Worm (Caenorhabditis elegans) whole organism, L4 larva: Measurements from ENCODE around the gene F40F11.3.

Experiments used
- Y105C5A.15 ChIP-seq: fragments of 200-800 bp; sonication (Bioruptor generic); IDR thresholded peaks from 2 replicates; pipeline ENCODE4 v1.3.6; 2022; ENCODE audit warnings: missing genetic modification characterization, missing compliant biosample characterization
- attf-4 ChIP-seq: sonication (generic microtip); optimal IDR thresholded peaks from 3 replicates; lab custom pipeline; 2017; ENCODE audit warnings: missing biosample characterization, missing genetic modification characterization
- ceh-82 ChIP-seq: sonication (generic microtip); optimal IDR thresholded peaks from 2 replicates; lab custom pipeline; 2017; ENCODE audit warnings: missing biosample characterization, missing genetic modification characterization
- lir-3 ChIP-seq: sonication (generic microtip); optimal IDR thresholded peaks from 2 replicates; lab custom pipeline; 2016; ENCODE audit warnings: mild to moderate bottlenecking, missing genetic modification characterization, missing compliant biosample characterization
- mdl-1 ChIP-seq, 2 experiments: fragments of 150-350 bp in 1 of 2; sonication (generic microtip) in 1 of 2; optimal IDR thresholded peaks; 2 replicates each; lab custom pipeline; 2014 to 2017; ENCODE audit warnings: missing biosample characterization in 2 of 2, missing genetic modification characterization in 2 of 2
- mes-2 ChIP-seq: sonication (generic microtip); optimal IDR thresholded peaks from 2 replicates; lab custom pipeline; 2016; ENCODE audit warnings: missing genotype, mild to moderate bottlenecking, missing genetic modification characterization, missing compliant biosample characterization; ENCODE audit not compliant: poor library complexity, severe bottlenecking
- nhr-28 ChIP-seq: fragments of 150-350 bp; optimal IDR thresholded peaks from 2 replicates; lab custom pipeline; 2014; ENCODE audit warnings: missing biosample characterization, missing genetic modification characterization
- pha-4 ChIP-seq, 2 experiments: fragments of 150-350 bp in 1 of 2; fragments of 200-800 bp in 1 of 2; sonication (Bioruptor generic) in 1 of 2; IDR thresholded peaks in 1 of 2; optimal IDR thresholded peaks in 1 of 2; 2 replicates each; pipeline versions ENCODE4 v1.3.6 to Lab custom; 2014 to 2022; ENCODE audit warnings: missing genetic modification characterization in 2 of 2, missing genetic modification reagents in 2 of 2, missing biosample characterization in 1 of 2, missing compliant biosample characterization in 1 of 2
- unc-62 ChIP-seq, 3 experiments: fragments of 150-350 bp in 1 of 3; sonication (generic microtip); optimal IDR thresholded peaks in 2 of 3; peaks in 1 of 3; 1 replicate in 1 of 3; 2 replicates in 2 of 3; lab custom pipeline; 2014 to 2017; ENCODE audit warnings: missing biosample characterization in 3 of 3, missing genetic modification characterization in 3 of 3, missing genetic modification reagents in 3 of 3, missing genotype in 1 of 3
- zag-1 ChIP-seq: fragments of 150-350 bp; optimal IDR thresholded peaks from 2 replicates; lab custom pipeline; 2014; ENCODE audit warnings: missing biosample characterization, missing genetic modification characterization

DNA sequence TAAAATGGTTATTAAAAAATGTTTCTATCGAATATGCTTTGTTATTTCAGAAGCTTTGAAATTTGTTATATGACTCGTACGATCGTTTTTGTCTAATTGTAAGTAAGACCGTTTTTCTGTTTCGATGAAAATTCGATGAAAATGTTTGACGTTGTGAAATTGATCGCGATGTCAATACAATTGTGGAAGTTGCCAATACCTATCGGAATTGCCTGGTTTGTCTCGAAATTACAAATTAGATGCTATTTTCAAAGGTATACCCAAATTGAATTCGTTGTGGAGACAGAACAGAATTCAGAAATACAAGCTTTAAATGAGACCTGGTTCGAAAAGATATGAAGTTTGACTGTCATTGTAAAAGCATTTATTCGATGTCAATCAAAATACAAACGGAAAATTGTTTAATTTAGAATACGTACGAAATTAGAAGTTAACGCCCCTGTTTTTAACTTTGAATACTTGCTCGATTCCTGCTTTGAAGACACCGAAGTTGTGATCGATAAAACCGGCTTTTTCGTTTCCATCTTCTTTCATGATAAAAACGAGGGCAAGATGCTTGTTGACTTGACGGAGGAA lies 9.6 kb upstream of the F40F11.3 start:
- TF ChIP-seq zag-1 (no peak), ceh-82 (tag; lab: Kevin White, UChicago) (no peak), nhr-28 (tag; lab: Kevin White, UChicago) (no peak), lir-3 (tag; lab: Kevin White, UChicago) (no peak), unc-62 (GFP tag; optimal IDR thresholded peaks at IDR 0.05 in 1 of 2; lab: Kevin White, UChicago) (peak in 1 of 2 experiments; percentile 96), unc-62 (tag; optimal IDR thresholded peaks at IDR 0.05; lab: Kevin White, UChicago) (no peak), attf-4 (tag; lab: Kevin White, UChicago) (no peak), pha-4 (GFP tag; IDR thresholded peaks at IDR 0.05; lab: Robert Waterston, UW) (no peak), pha-4 (tag; optimal IDR thresholded peaks at IDR 0.05; lab: Kevin White, UChicago) (no peak), mdl-1 (tag; optimal IDR thresholded peaks at IDR 0.05; lab: Kevin White, UChicago) (no peak), Y105C5A.15 (GFP tag; lab: Robert Waterston, UW) (no peak), mes-2 (tag; lab: Kevin White, UChicago) (no peak)
